Worm (Caenorhabditis elegans) whole organism, young adult: Measurements from ENCODE around the gene inft-2.
A peak's percentile ranks its signal among the peaks of the same experiment; 100 is the strongest.

Source experiments
- B0261.1 ChIP-seq: sonication (generic microtip); optimal IDR thresholded peaks from 2 replicates; lab custom pipeline; 2016; ENCODE audit warnings: mild to moderate bottlenecking, missing genetic modification characterization, moderate library complexity, missing compliant biosample characterization
- F39B2.1 ChIP-seq: fragments of 200-800 bp; sonication (Bioruptor generic); IDR thresholded peaks from 2 replicates; pipeline ENCODE4 v1.3.6; 2022; ENCODE audit warnings: missing genetic modification reagents, missing genetic modification characterization, missing compliant biosample characterization
- F52B5.7 ChIP-seq: sonication (generic microtip); optimal IDR thresholded peaks from 2 replicates; lab custom pipeline; 2016; ENCODE audit warnings: mild to moderate bottlenecking, missing genetic modification characterization, missing compliant biosample characterization
- K11D2.4 ChIP-seq: fragments of 200-800 bp; sonication (Bioruptor generic); IDR thresholded peaks from 2 replicates; pipeline ENCODE4 v1.3.6; 2022; ENCODE audit warnings: missing genetic modification reagents, missing genetic modification characterization, missing compliant biosample characterization
- T26A5.8 ChIP-seq: sonication (generic microtip); optimal IDR thresholded peaks from 2 replicates; lab custom pipeline; 2016; ENCODE audit warnings: missing genetic modification characterization, missing compliant biosample characterization
- Y53F4B.3 ChIP-seq: fragments of 200-800 bp; sonication (Bioruptor generic); IDR thresholded peaks from 2 replicates; pipeline ENCODE4 v1.3.6; 2022; ENCODE audit warnings: missing genetic modification reagents, missing genetic modification characterization, missing compliant biosample characterization
- Y67H2A.10 ChIP-seq: fragments of 200-800 bp; sonication (Bioruptor generic); conservative IDR thresholded peaks from 2 replicates; pipeline ENCODE4 v1.3.6; 2022; ENCODE audit warnings: missing genetic modification reagents, missing genetic modification characterization, missing compliant biosample characterization
- Y79H2A.3 ChIP-seq: fragments of 200-800 bp; sonication (Bioruptor generic); conservative IDR thresholded peaks from 2 replicates; pipeline ENCODE4 v1.3.6; 2022; ENCODE audit warnings: missing genetic modification reagents, missing genetic modification characterization, missing compliant biosample characterization
- Y95B8A.8 ChIP-seq: fragments of 200-800 bp; sonication (Bioruptor generic); IDR thresholded peaks from 2 replicates; pipeline ENCODE4 v1.3.6; 2022; ENCODE audit warnings: missing genetic modification reagents, missing genetic modification characterization, missing compliant biosample characterization
- ZK185.1 ChIP-seq: sonication (generic microtip); optimal IDR thresholded peaks from 2 replicates; lab custom pipeline; 2016; ENCODE audit warnings: mild to moderate bottlenecking, missing genetic modification characterization, missing compliant biosample characterization; ENCODE audit not compliant: poor library complexity, severe bottlenecking
- aptf-3 ChIP-seq: fragments of 200-800 bp; sonication (Bioruptor generic); IDR thresholded peaks from 2 replicates; pipeline ENCODE4 v1.3.6; 2022; ENCODE audit warnings: missing genetic modification characterization, missing compliant biosample characterization
- attf-3 ChIP-seq: fragments of 200-800 bp; sonication (Bioruptor generic); conservative IDR thresholded peaks from 2 replicates; pipeline ENCODE4 v1.3.6; 2022; ENCODE audit warnings: missing genetic modification reagents, missing genetic modification characterization, missing compliant biosample characterization
- attf-6 ChIP-seq: fragments of 200-800 bp; sonication (Bioruptor generic); IDR thresholded peaks from 2 replicates; pipeline ENCODE4 v1.3.6; 2022; ENCODE audit warnings: missing genetic modification reagents, missing genetic modification characterization, missing compliant biosample characterization
- bed-1 ChIP-seq: fragments of 200-800 bp; sonication (Bioruptor generic); IDR thresholded peaks from 2 replicates; pipeline ENCODE4 v1.3.6; 2022; ENCODE audit warnings: missing genetic modification reagents, missing genetic modification characterization, missing compliant biosample characterization
- bed-2 ChIP-seq: fragments of 200-800 bp; sonication (Bioruptor generic); IDR thresholded peaks from 2 replicates; pipeline ENCODE4 v1.3.6; 2022; ENCODE audit warnings: missing genetic modification reagents, missing genetic modification characterization, missing compliant biosample characterization
- ccch-3 ChIP-seq: fragments of 200-800 bp; sonication (Bioruptor generic); optimal IDR thresholded peaks from 2 replicates; lab custom pipeline; 2018; ENCODE audit warnings: mild to moderate bottlenecking, missing genetic modification characterization, missing compliant biosample characterization
- cebp-1 ChIP-seq, 2 experiments: fragments of 200-800 bp in 1 of 2; sonication (Bioruptor generic) in 1 of 2; sonication (generic microtip) in 1 of 2; IDR thresholded peaks in 1 of 2; optimal IDR thresholded peaks in 1 of 2; 2 replicates each; pipeline versions ENCODE4 v1.3.6 to Lab custom; 2017 to 2022; ENCODE audit warnings: missing compliant biosample characterization in 2 of 2, missing genetic modification characterization in 2 of 2, mild to moderate bottlenecking in 1 of 2, missing genetic modification reagents in 1 of 2, moderate library complexity in 1 of 2
- cebp-2 ChIP-seq: fragments of 200-800 bp; sonication (Bioruptor generic); IDR thresholded peaks from 2 replicates; pipeline ENCODE4 v1.3.6; 2022; ENCODE audit warnings: missing genetic modification characterization, missing compliant biosample characterization
- ceh-100 ChIP-seq: fragments of 200-800 bp; sonication (Bioruptor generic); IDR thresholded peaks from 2 replicates; pipeline ENCODE4 v1.3.6; 2022; ENCODE audit warnings: missing genetic modification reagents, missing genetic modification characterization, missing compliant biosample characterization
- ceh-27 ChIP-seq: fragments of 200-800 bp; sonication (Bioruptor generic); optimal IDR thresholded peaks from 2 replicates; lab custom pipeline; 2018; ENCODE audit warnings: mild to moderate bottlenecking, missing genetic modification characterization, moderate library complexity, missing compliant biosample characterization
- die-1 ChIP-seq: sonication (generic microtip); optimal IDR thresholded peaks from 2 replicates; lab custom pipeline; 2016; ENCODE audit warnings: missing genotype, mild to moderate bottlenecking, missing genetic modification characterization, missing compliant biosample characterization
- dpff-1 ChIP-seq: sonication (generic microtip); optimal IDR thresholded peaks from 2 replicates; lab custom pipeline; 2017; ENCODE audit warnings: mild to moderate bottlenecking, missing genetic modification characterization, missing compliant biosample characterization
- efl-1 ChIP-seq: fragments of 150-350 bp; optimal IDR thresholded peaks from 2 replicates; lab custom pipeline; 2014; ENCODE audit warnings: missing biosample characterization, missing genetic modification reagents, missing genetic modification characterization
- egl-18 ChIP-seq: fragments of 200-800 bp; sonication (Bioruptor generic); IDR thresholded peaks from 2 replicates; pipeline ENCODE4 v1.3.6; 2022; ENCODE audit warnings: missing genetic modification reagents, missing genetic modification characterization, missing compliant biosample characterization
- ets-4 ChIP-seq: fragments of 200-800 bp; sonication (Bioruptor generic); optimal IDR thresholded peaks from 2 replicates; lab custom pipeline; 2018; ENCODE audit warnings: mild to moderate bottlenecking, missing genetic modification characterization, missing compliant biosample characterization
- fkh-3 ChIP-seq: sonication (generic microtip); optimal IDR thresholded peaks from 2 replicates; lab custom pipeline; 2016; ENCODE audit warnings: mild to moderate bottlenecking, missing genetic modification characterization, missing compliant biosample characterization
- hlh-26 ChIP-seq: fragments of 200-800 bp; sonication (Bioruptor generic); conservative IDR thresholded peaks from 2 replicates; pipeline ENCODE4 v1.3.6; 2022; ENCODE audit warnings: missing genetic modification reagents, missing genetic modification characterization, missing compliant biosample characterization
- hmg-1.2 ChIP-seq: fragments of 200-800 bp; sonication (Bioruptor generic); IDR thresholded peaks from 2 replicates; pipeline ENCODE4 v1.3.6; 2022; ENCODE audit warnings: missing genetic modification reagents, missing genetic modification characterization, missing compliant biosample characterization
- hmg-20 ChIP-seq: fragments of 200-800 bp; sonication (Bioruptor generic); IDR thresholded peaks from 2 replicates; pipeline ENCODE4 v1.3.6; 2022; ENCODE audit warnings: missing genetic modification reagents, missing genetic modification characterization, missing compliant biosample characterization
- hrde-1 ChIP-seq: sonication (generic microtip); optimal IDR thresholded peaks from 2 replicates; lab custom pipeline; 2016; ENCODE audit warnings: missing genetic modification characterization, mild to moderate bottlenecking, missing compliant biosample characterization, moderate library complexity, missing genotype, missing genetic modification reagents, borderline replicate concordance
- hsf-1 ChIP-seq: fragments of 200-800 bp; sonication (Bioruptor generic); IDR thresholded peaks from 2 replicates; pipeline ENCODE4 v1.3.6; 2022; ENCODE audit warnings: missing genetic modification reagents, missing genetic modification characterization, missing compliant biosample characterization
- lag-1 ChIP-seq: fragments of 200-800 bp; sonication (Bioruptor generic); IDR thresholded peaks from 2 replicates; pipeline ENCODE4 v1.3.6; 2022; ENCODE audit warnings: missing genetic modification reagents, missing genetic modification characterization, missing compliant biosample characterization
- let-526 ChIP-seq: fragments of 200-800 bp; sonication (Bioruptor generic); IDR thresholded peaks from 2 replicates; pipeline ENCODE4 v1.3.6; 2022; ENCODE audit warnings: missing genetic modification reagents, missing genetic modification characterization, missing compliant biosample characterization
- lin-26 ChIP-seq: fragments of 200-800 bp; sonication (Bioruptor generic); IDR thresholded peaks from 2 replicates; pipeline ENCODE4 v1.3.6; 2022; ENCODE audit warnings: missing genetic modification reagents, missing genetic modification characterization, missing compliant biosample characterization
- lsy-27 ChIP-seq: sonication (generic microtip); optimal IDR thresholded peaks from 2 replicates; lab custom pipeline; 2017; ENCODE audit warnings: missing genetic modification characterization, mild to moderate bottlenecking, missing compliant biosample characterization, antibody characterized with exemption, missing genotype, borderline replicate concordance; ENCODE audit not compliant: insufficient read depth
- madf-10 ChIP-seq: sonication (generic microtip); optimal IDR thresholded peaks from 2 replicates; lab custom pipeline; 2016; ENCODE audit warnings: mild to moderate bottlenecking, missing genetic modification characterization, missing compliant biosample characterization
- madf-6 ChIP-seq: fragments of 200-800 bp; sonication (Bioruptor generic); IDR thresholded peaks from 2 replicates; pipeline ENCODE4 v1.3.6; 2022; ENCODE audit warnings: missing genetic modification reagents, missing genetic modification characterization, missing compliant biosample characterization
- madf-8 ChIP-seq: fragments of 200-800 bp; sonication (Bioruptor generic); conservative IDR thresholded peaks from 2 replicates; pipeline ENCODE4 v1.3.6; 2022; ENCODE audit warnings: missing genetic modification reagents, missing genetic modification characterization, missing compliant biosample characterization
- mel-28 ChIP-seq: sonication (generic microtip); optimal IDR thresholded peaks from 2 replicates; lab custom pipeline; 2016; ENCODE audit warnings: borderline replicate concordance, mild to moderate bottlenecking, missing genetic modification characterization, missing compliant biosample characterization
- rec-8 ChIP-seq, 2 experiments: sonication (generic microtip); optimal IDR thresholded peaks; 2 replicates each; lab custom pipeline; 2016; ENCODE audit warnings: mild to moderate bottlenecking in 2 of 2, missing genetic modification characterization in 2 of 2, missing genetic modification reagents in 2 of 2, missing genotype in 2 of 2, missing biosample characterization in 1 of 2, missing compliant biosample characterization in 1 of 2, moderate library complexity in 1 of 2
- rpc-1 ChIP-seq, 2 experiments: fragments of 150-350 bp in 1 of 2; sonication (generic microtip) in 1 of 2; optimal IDR thresholded peaks; 2 replicates each; lab custom pipeline; 2014 to 2018; ENCODE audit warnings: missing biosample characterization in 1 of 2, missing genetic modification characterization in 1 of 2, missing genetic modification reagents in 1 of 2, missing genotype in 1 of 2
- sea-2 ChIP-seq: fragments of 200-800 bp; sonication (Bioruptor generic); IDR thresholded peaks from 2 replicates; pipeline ENCODE4 v1.3.6; 2022; ENCODE audit warnings: missing genetic modification characterization, missing compliant biosample characterization
- snpc-1.3 ChIP-seq: sonication (generic microtip); optimal IDR thresholded peaks from 2 replicates; lab custom pipeline; 2017; ENCODE audit warnings: missing genetic modification characterization, mild to moderate bottlenecking, missing compliant biosample characterization, antibody characterized with exemption, moderate library complexity, missing genotype, missing genetic modification reagents; ENCODE audit not compliant: insufficient read depth
- snpc-4 ChIP-seq, 5 experiments: fragments of 150-350 bp in 1 of 5; sonication (generic microtip) in 4 of 5; optimal IDR thresholded peaks; 2 replicates each; lab custom pipeline; 2014 to 2018; ENCODE audit warnings: missing genetic modification characterization in 5 of 5, missing biosample characterization in 3 of 5, antibody characterized with exemption in 2 of 5, mild to moderate bottlenecking in 2 of 5, missing compliant biosample characterization in 2 of 5, missing genotype in 2 of 5, moderate library complexity in 2 of 5, missing genetic modification reagents in 1 of 5
- zfh-2 ChIP-seq: fragments of 200-800 bp; sonication (Bioruptor generic); conservative IDR thresholded peaks from 2 replicates; pipeline ENCODE4 v1.3.6; 2022; ENCODE audit warnings: missing genetic modification reagents, missing genetic modification characterization, missing compliant biosample characterization
- ztf-26 ChIP-seq: sonication (generic microtip); optimal IDR thresholded peaks from 2 replicates; lab custom pipeline; 2017; ENCODE audit warnings: missing genetic modification characterization, missing compliant biosample characterization
- ztf-6 ChIP-seq: fragments of 200-800 bp; sonication (Bioruptor generic); IDR thresholded peaks from 2 replicates; pipeline ENCODE4 v1.3.6; 2022; ENCODE audit warnings: missing genetic modification reagents, missing genetic modification characterization, missing compliant biosample characterization

Gene inft-2

ce11 chrV:13041666-13042065 is 39.5 kb downstream of the inft-2 start, which contains the start of gene scyl-1 (continued):
- TF ChIP-seq lsy-27 = no peak
- TF ChIP-seq B0261.1 = no peak
- TF ChIP-seq egl-18 (GFP tag; lab: Robert Waterston, UW) = no peak
- TF ChIP-seq fkh-3 (tag; lab: Kevin White, UChicago) = no peak
- TF ChIP-seq dpff-1 (tag; lab: Kevin White, UChicago) = no peak
- TF ChIP-seq die-1 (tag; lab: Kevin White, UChicago) = no peak
- no peak for TF ChIP-seq cebp-2
- TF ChIP-seq lin-26 (GFP tag; lab: Robert Waterston, UW) = no peak
- no peak for TF ChIP-seq hlh-26 (GFP tag; lab: Robert Waterston, UW)
- no peak for TF ChIP-seq bed-2
- TF ChIP-seq mel-28 (tag; lab: Kevin White, UChicago) = no peak
- TF ChIP-seq hmg-20 (GFP tag; lab: Robert Waterston, UW) = no peak
- no peak for TF ChIP-seq hrde-1
- no peak for TF ChIP-seq madf-10
- TF ChIP-seq rec-8 (tag; optimal IDR thresholded peaks at IDR 0.05; lab: Kevin White, UChicago) = no peak
- no peak for TF ChIP-seq ets-4 (GFP tag; lab: Kevin White, UChicago)
- no peak for TF ChIP-seq ztf-6 (GFP tag; lab: Robert Waterston, UW)
- TF ChIP-seq rpc-1 (optimal IDR thresholded peaks at IDR 0.05; lab: Kevin White, UChicago) = no peak
- no peak for TF ChIP-seq rpc-1 (tag; optimal IDR thresholded peaks at IDR 0.05; lab: Kevin White, UChicago)
- no peak for TF ChIP-seq snpc-1.3 (tag; lab: Kevin White, UChicago)
- TF ChIP-seq lag-1 (GFP tag; lab: Robert Waterston, UW) = no peak
- TF ChIP-seq madf-6 (GFP tag; lab: Robert Waterston, UW) = no peak
- no peak; the same call in 1 of the 2 replicates for TF ChIP-seq hmg-1.2 (GFP tag; lab: Robert Waterston, UW)
- TF ChIP-seq attf-6 (GFP tag; lab: Robert Waterston, UW) = no peak
- no peak for TF ChIP-seq cebp-1 (GFP tag; IDR thresholded peaks at IDR 0.05; lab: Robert Waterston, UW)
- TF ChIP-seq cebp-1 (tag; optimal IDR thresholded peaks at IDR 0.05; lab: Kevin White, UChicago) = no peak
- no peak for TF ChIP-seq aptf-3 (GFP tag; lab: Robert Waterston, UW)
- TF ChIP-seq Y95B8A.8 (GFP tag; lab: Robert Waterston, UW) = no peak
- TF ChIP-seq ceh-100 (GFP tag; lab: Robert Waterston, UW) = no peak
- no peak for TF ChIP-seq hsf-1
- no peak for TF ChIP-seq ccch-3 (GFP tag; lab: Kevin White, UChicago)
- TF ChIP-seq zfh-2 (GFP tag; lab: Robert Waterston, UW) = no peak
- TF ChIP-seq bed-1 = no peak
- TF ChIP-seq Y53F4B.3 (GFP tag; lab: Robert Waterston, UW) = no peak
- no peak for TF ChIP-seq sea-2 (GFP tag; lab: Robert Waterston, UW)
- TF ChIP-seq F52B5.7 (tag; lab: Kevin White, UChicago) = no peak
- TF ChIP-seq ZK185.1 (tag; lab: Kevin White, UChicago) = peak; percentile 63
- no peak for TF ChIP-seq K11D2.4 (GFP tag; lab: Robert Waterston, UW)
- TF ChIP-seq snpc-4 (GFP tag; optimal IDR thresholded peaks at IDR 0.05; lab: Kevin White, UChicago) = no peak
- TF ChIP-seq snpc-4 (tag; optimal IDR thresholded peaks at IDR 0.05; lab: Kevin White, UChicago) = peak in 3 of 4 experiments; percentile 27 to 54 (median 31)
- no peak for TF ChIP-seq Y67H2A.10 (GFP tag; lab: Robert Waterston, UW)
- peak; percentile 37; the same call in 1 of the 2 replicates for TF ChIP-seq attf-3
- no peak for TF ChIP-seq T26A5.8 (tag; lab: Kevin White, UChicago)
- TF ChIP-seq efl-1 (GFP tag; lab: Kevin White, UChicago) = no peak
- no peak for TF ChIP-seq Y79H2A.3
- no peak for TF ChIP-seq madf-8 (GFP tag; lab: Robert Waterston, UW)
- no peak for TF ChIP-seq F39B2.1 (GFP tag; lab: Robert Waterston, UW)
- no peak for TF ChIP-seq ztf-26 (tag; lab: Kevin White, UChicago)
- TF ChIP-seq let-526 = no peak
- TF ChIP-seq ceh-27 = peak; percentile 27
